Worm (Caenorhabditis elegans): ENCODE results near the gene athp-2.
A peak's percentile ranks its signal among the peaks of the same experiment; 100 is the strongest.

Gene athp-2

ce11 chrII:4376295-4377172 lies 36.6 kb downstream of the athp-2 start, which contains the start of gene ntl-2 (continued):
- TF ChIP-seq Y5F2A.4 (GFP tag; optimal IDR thresholded peaks at IDR 0.05) (peak; percentile 79), nhr-10 (tag; optimal IDR thresholded peaks at IDR 0.05) (peak; percentile 14), mdt-29 (GFP tag; IDR thresholded peaks at IDR 0.05) (peak; percentile 53; the same call in 1 of the 2 replicates), F26F4.8 (GFP tag; conservative IDR thresholded peaks at IDR 0.05) (no peak), fos-1 (tag; optimal IDR thresholded peaks at IDR 0.05) (no peak), aly-2 (tag; optimal IDR thresholded peaks at IDR 0.05) (no peak), ceh-20 (GFP tag; IDR thresholded peaks at IDR 0.05) (peak; percentile 89), F10B5.3 (tag; optimal IDR thresholded peaks at IDR 0.05) (peak; percentile 1), unc-62 (GFP tag; optimal IDR thresholded peaks at IDR 0.05 in 1 of 2) (peak in 1 of 2 experiments; percentile 96), unc-62 (tag; optimal IDR thresholded peaks at IDR 0.05) (no peak), fkh-10 (GFP tag; optimal IDR thresholded peaks at IDR 0.05) (peak; percentile 59), ZK337.2 (GFP tag; IDR thresholded peaks at IDR 0.05) (0 out of 2 replicates have a peak, but pooled peaks have one; percentile 19), daf-12 (tag; optimal IDR thresholded peaks at IDR 0.05) (no peak), skn-1 (tag; optimal IDR thresholded peaks at IDR 0.05) (no peak), aha-1 (tag) (peak; percentile 98), dmd-6 (GFP tag; IDR thresholded peaks at IDR 0.05) (peak; percentile 90), saeg-2 (GFP tag; IDR thresholded peaks at IDR 0.05) (peak; percentile 86), vab-7 (GFP tag; IDR thresholded peaks at IDR 0.05) (peak; percentile 74), php-3 (GFP tag; IDR thresholded peaks at IDR 0.05) (peak; percentile 57; the same call in 1 of the 2 replicates), lin-1 (GFP tag; IDR thresholded peaks at IDR 0.05) (peak; percentile 76), lin-29 (GFP tag; IDR thresholded peaks at IDR 0.05) (0 out of 2 replicates have a peak, but pooled peaks have one; percentile 41), Y75B8A.6 (GFP tag; IDR thresholded peaks at IDR 0.05) (no peak), daf-16 (GFP tag; optimal IDR thresholded peaks at IDR 0.05) (peak in 1 of 2 experiments; percentile 81), daf-16 (tag; optimal IDR thresholded peaks at IDR 0.05) (peak; percentile 88), tag-97 (GFP tag; IDR thresholded peaks at IDR 0.05) (no peak), nhr-28 (tag; optimal IDR thresholded peaks at IDR 0.05) (peak; percentile 83), zag-1 (tag; optimal IDR thresholded peaks at IDR 0.05) (peak; percentile 10), F49E8.2 (tag; optimal IDR thresholded peaks at IDR 0.05; ENCODE audit: borderline replicate concordance) (no peak), zfp-2 (tag; optimal IDR thresholded peaks at IDR 0.05) (peak; percentile 76), daf-8 (GFP tag; IDR thresholded peaks at IDR 0.05) (0 out of 2 replicates have a peak, but pooled peaks have one; percentile 44), zfp-3 (GFP tag; conservative IDR thresholded peaks at IDR 0.05) (peak; percentile 50; the same call in 1 of the 2 replicates), Y105C5A.15 (GFP tag; IDR thresholded peaks at IDR 0.05) (no peak), dmd-8 (GFP tag; IDR thresholded peaks at IDR 0.05) (no peak), hif-1 (tag; optimal IDR thresholded peaks at IDR 0.05) (peak; percentile 20 to 95), ama-1 (optimal IDR thresholded peaks at IDR 0.05) (peak; percentile 10), unc-39 (tag; optimal IDR thresholded peaks at IDR 0.05) (no peak), dpl-1 (GFP tag; optimal IDR thresholded peaks at IDR 0.05) (peak; percentile 77), nhr-102 (tag; optimal IDR thresholded peaks at IDR 0.05) (peak; percentile 79), ces-1 (GFP tag; optimal IDR thresholded peaks at IDR 0.05) (no peak), nhr-42 (GFP tag; IDR thresholded peaks at IDR 0.05) (peak; percentile 90), T20F7.1 (GFP tag; optimal IDR thresholded peaks at IDR 0.05) (peak; percentile 73), T26A8.4 (GFP tag; IDR thresholded peaks at IDR 0.05) (peak; percentile 92), pha-4 (GFP tag; IDR thresholded peaks at IDR 0.05) (peak; percentile 97), pha-4 (tag; optimal IDR thresholded peaks at IDR 0.05) (peak; percentile 76), unc-130 (GFP tag; optimal IDR thresholded peaks at IDR 0.05) (no peak), mxl-2 (GFP tag; conservative IDR thresholded peaks at IDR 0.05) (0 out of 2 replicates have a peak, but pooled peaks have one; percentile 27), hmg-1.1 (GFP tag; IDR thresholded peaks at IDR 0.05) (peak; percentile 93), nhr-25 (tag; optimal IDR thresholded peaks at IDR 0.05; ENCODE audit: borderline replicate concordance, insufficient read depth) (peak; percentile 90), mxl-3 (GFP tag; optimal IDR thresholded peaks at IDR 0.05) (peak; percentile 96), lim-7 (GFP tag; IDR thresholded peaks at IDR 0.05) (peak; percentile 71; the same call in 1 of the 2 replicates)

Measured in whole organism, L4 larva.